Worm (Caenorhabditis elegans) whole organism, L3 larva: ENCODE measurements around the gene B0244.17.

Experiments used
- R02D3.7 ChIP-seq: fragments of 150-350 bp; optimal IDR thresholded peaks from 2 replicates; lab custom pipeline; 2014; ENCODE audit warnings: missing biosample characterization, missing genetic modification characterization
- ama-1 ChIP-seq: fragments of 150-350 bp; optimal IDR thresholded peaks from 2 replicates; lab custom pipeline; 2018
- ceh-16 ChIP-seq: sonication (generic microtip); optimal IDR thresholded peaks from 2 replicates; lab custom pipeline; 2017; ENCODE audit warnings: missing biosample characterization, missing genetic modification characterization
- ceh-28 ChIP-seq: fragments of 150-350 bp; optimal IDR thresholded peaks from 2 replicates; lab custom pipeline; 2014; ENCODE audit warnings: missing biosample characterization, missing genetic modification reagents, missing genetic modification characterization
- ceh-82 ChIP-seq: fragments of 150-350 bp; optimal IDR thresholded peaks from 2 replicates; lab custom pipeline; 2014; ENCODE audit warnings: missing biosample characterization, missing genetic modification characterization
- ceh-9 ChIP-seq: sonication (generic microtip); optimal IDR thresholded peaks from 2 replicates; lab custom pipeline; 2018; ENCODE audit warnings: missing biosample characterization, missing genetic modification characterization
- daf-12 ChIP-seq: fragments of 150-350 bp; optimal IDR thresholded peaks from 2 replicates; lab custom pipeline; 2014; ENCODE audit warnings: missing biosample characterization, missing genetic modification reagents, missing genetic modification characterization
- egl-27 ChIP-seq: sonication (generic microtip); optimal IDR thresholded peaks from 4 replicates; lab custom pipeline; 2017; ENCODE audit warnings: missing biosample characterization, missing genetic modification reagents, missing genetic modification characterization
- egl-5 ChIP-seq: fragments of 150-350 bp; optimal IDR thresholded peaks from 2 replicates; lab custom pipeline; 2017; ENCODE audit warnings: missing biosample characterization, missing genetic modification reagents, missing genetic modification characterization, inconsistent platforms
- elt-1 ChIP-seq: fragments of 150-350 bp; optimal IDR thresholded peaks from 2 replicates; lab custom pipeline; 2014; ENCODE audit warnings: missing biosample characterization, missing genetic modification characterization
- elt-2 ChIP-seq: sonication (generic microtip); optimal IDR thresholded peaks from 2 replicates; lab custom pipeline; 2016; ENCODE audit warnings: missing genetic modification reagents, mild to moderate bottlenecking, missing genetic modification characterization, missing compliant biosample characterization
- elt-3 ChIP-seq, 3 experiments: fragments of 150-350 bp in 1 of 3; sonication (generic microtip) in 2 of 3; optimal IDR thresholded peaks; 2 replicates in 2 of 3; 4 replicates in 1 of 3; lab custom pipeline; 2014 to 2017; ENCODE audit warnings: missing biosample characterization in 3 of 3, missing genetic modification characterization in 3 of 3
- eor-1 ChIP-seq, 2 experiments: fragments of 150-350 bp; optimal IDR thresholded peaks; 2 replicates each; lab custom pipeline; 2014 to 2018; ENCODE audit warnings: missing biosample characterization in 2 of 2, missing genetic modification characterization in 2 of 2
- fkh-2 ChIP-seq: fragments of 150-350 bp; optimal IDR thresholded peaks from 2 replicates; lab custom pipeline; 2014; ENCODE audit warnings: missing biosample characterization, missing genetic modification reagents, missing genetic modification characterization
- fos-1 ChIP-seq: fragments of 150-350 bp; optimal IDR thresholded peaks from 2 replicates; lab custom pipeline; 2014; ENCODE audit warnings: missing biosample characterization, missing genetic modification characterization
- hmg-11 ChIP-seq: sonication (generic microtip); optimal IDR thresholded peaks from 2 replicates; lab custom pipeline; 2016; ENCODE audit warnings: missing genetic modification characterization, missing compliant biosample characterization
- jun-1 ChIP-seq: fragments of 150-350 bp; optimal IDR thresholded peaks from 2 replicates; lab custom pipeline; 2014; ENCODE audit warnings: missing biosample characterization, missing genetic modification reagents, missing genetic modification characterization
- lin-15B ChIP-seq: fragments of 150-350 bp; optimal IDR thresholded peaks from 2 replicates; lab custom pipeline; 2014; ENCODE audit warnings: missing biosample characterization, missing genetic modification characterization
- lin-39 ChIP-seq: fragments of 150-350 bp; optimal IDR thresholded peaks from 2 replicates; lab custom pipeline; 2018; ENCODE audit warnings: missing biosample characterization, missing genetic modification reagents, missing genetic modification characterization
- lsy-12 ChIP-seq: sonication (generic microtip); optimal IDR thresholded peaks from 2 replicates; lab custom pipeline; 2016; ENCODE audit warnings: mild to moderate bottlenecking, missing genetic modification characterization, missing compliant biosample characterization
- mdl-1 ChIP-seq: fragments of 150-350 bp; optimal IDR thresholded peaks from 2 replicates; lab custom pipeline; 2014; ENCODE audit warnings: missing biosample characterization, missing genetic modification characterization
- nfya-1 ChIP-seq: sonication (generic microtip); optimal IDR thresholded peaks from 2 replicates; lab custom pipeline; 2017; ENCODE audit warnings: missing genetic modification characterization, mild to moderate bottlenecking, missing compliant biosample characterization, antibody characterized with exemption, moderate library complexity; ENCODE audit not compliant: insufficient read depth
- nhr-12 ChIP-seq: fragments of 150-350 bp; optimal IDR thresholded peaks from 2 replicates; lab custom pipeline; 2014; ENCODE audit warnings: missing biosample characterization, missing genetic modification characterization
- nhr-23 ChIP-seq: fragments of 150-350 bp; optimal IDR thresholded peaks from 2 replicates; lab custom pipeline; 2014; ENCODE audit warnings: missing biosample characterization, missing genetic modification reagents, missing genetic modification characterization
- nhr-237 ChIP-seq: fragments of 150-350 bp; optimal IDR thresholded peaks from 2 replicates; lab custom pipeline; 2014; ENCODE audit warnings: missing biosample characterization, missing genetic modification characterization
- nhr-25 ChIP-seq: sonication (generic microtip); optimal IDR thresholded peaks from 2 replicates; lab custom pipeline; 2017; ENCODE audit warnings: missing biosample characterization, missing genetic modification characterization
- nhr-43 ChIP-seq: sonication (generic microtip); optimal IDR thresholded peaks from 2 replicates; lab custom pipeline; 2016; ENCODE audit warnings: mild to moderate bottlenecking, missing genetic modification characterization, missing compliant biosample characterization; ENCODE audit not compliant: poor library complexity, severe bottlenecking
- nhr-76 ChIP-seq: fragments of 150-350 bp; sonication (generic microtip); optimal IDR thresholded peaks from 5 replicates; lab custom pipeline; 2014; ENCODE audit warnings: missing biosample characterization, missing genetic modification characterization
- nhr-77 ChIP-seq: fragments of 150-350 bp; optimal IDR thresholded peaks from 2 replicates; lab custom pipeline; 2014; ENCODE audit warnings: missing biosample characterization, missing genetic modification characterization
- pha-4 ChIP-seq: fragments of 150-350 bp; optimal IDR thresholded peaks from 2 replicates; lab custom pipeline; 2014; ENCODE audit warnings: missing biosample characterization, missing genetic modification reagents, missing genetic modification characterization
- pqm-1 ChIP-seq: fragments of 150-350 bp; optimal IDR thresholded peaks from 2 replicates; lab custom pipeline; 2017; ENCODE audit warnings: missing biosample characterization, missing genetic modification characterization, inconsistent platforms
- skn-1 ChIP-seq: fragments of 150-350 bp; optimal IDR thresholded peaks from 2 replicates; lab custom pipeline; 2014; ENCODE audit warnings: missing biosample characterization, missing genetic modification characterization
- snpc-4 ChIP-seq: fragments of 150-350 bp; optimal IDR thresholded peaks from 2 replicates; lab custom pipeline; 2014; ENCODE audit warnings: missing biosample characterization, missing genetic modification characterization
- unc-39 ChIP-seq: sonication (generic microtip); optimal IDR thresholded peaks from 4 replicates; lab custom pipeline; 2017; ENCODE audit warnings: missing biosample characterization, missing genetic modification characterization
- unc-62 ChIP-seq: fragments of 150-350 bp; sonication (generic microtip); optimal IDR thresholded peaks from 4 replicates; lab custom pipeline; 2014; ENCODE audit warnings: missing biosample characterization, missing genetic modification reagents, missing genetic modification characterization
- zag-1 ChIP-seq: fragments of 150-350 bp; optimal IDR thresholded peaks from 2 replicates; lab custom pipeline; 2014; ENCODE audit warnings: missing biosample characterization, missing genetic modification characterization
- ztf-11 ChIP-seq: fragments of 150-350 bp; optimal IDR thresholded peaks from 2 replicates; lab custom pipeline; 2014; ENCODE audit warnings: missing biosample characterization, missing genetic modification characterization
- ztf-4 ChIP-seq: fragments of 150-350 bp; optimal IDR thresholded peaks from 2 replicates; lab custom pipeline; 2014; ENCODE audit warnings: missing biosample characterization, missing genetic modification characterization

B0244.17 gene

DNA sequence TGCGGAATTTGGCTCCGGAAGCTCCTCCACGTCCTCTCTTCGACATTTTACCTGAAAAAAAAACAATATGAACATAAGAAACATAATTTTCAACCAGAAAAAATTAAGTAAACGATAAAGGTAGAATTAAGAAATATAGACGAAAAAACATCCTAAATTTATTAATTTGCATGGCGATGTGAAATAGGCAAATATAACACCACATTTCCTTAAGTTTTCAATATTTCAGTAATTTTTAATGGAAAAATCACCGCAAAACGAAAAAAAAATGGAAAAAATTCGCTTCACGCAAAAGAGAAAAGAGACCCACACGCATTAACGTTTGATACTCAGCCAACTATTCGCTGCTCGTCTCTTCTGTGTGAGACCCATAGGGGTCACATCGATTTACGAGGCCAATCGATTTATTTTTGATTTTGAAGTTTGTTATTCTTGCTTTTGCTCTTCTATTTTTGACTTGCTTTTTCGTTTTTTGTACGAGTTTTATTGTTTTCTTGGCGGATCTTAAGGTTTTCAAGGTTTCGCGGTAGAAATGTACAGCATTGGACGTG is 26.9 kb upstream of the B0244.17 start, which contains the start of gene rpl-23 (continued):
- no peak for TF ChIP-seq mdl-1
- TF ChIP-seq pha-4 (tag; lab: Kevin White, UChicago) = peak; percentile 99
- TF ChIP-seq egl-5 (tag; lab: Kevin White, UChicago) = peak; percentile 97
- peak; percentile 55 for TF ChIP-seq elt-2 (tag; lab: Kevin White, UChicago)
- peak; percentile 7 for TF ChIP-seq zag-1
- TF ChIP-seq ztf-11 (tag; lab: Kevin White, UChicago) = no peak
- peak; percentile 23 for TF ChIP-seq egl-27 (tag; lab: Kevin White, UChicago)
- no peak for TF ChIP-seq ztf-4 (tag; lab: Kevin White, UChicago)
- TF ChIP-seq nhr-77 (tag; lab: Kevin White, UChicago) = peak; percentile 32
- TF ChIP-seq, all 47 proteins: peak for 29

DNA sequence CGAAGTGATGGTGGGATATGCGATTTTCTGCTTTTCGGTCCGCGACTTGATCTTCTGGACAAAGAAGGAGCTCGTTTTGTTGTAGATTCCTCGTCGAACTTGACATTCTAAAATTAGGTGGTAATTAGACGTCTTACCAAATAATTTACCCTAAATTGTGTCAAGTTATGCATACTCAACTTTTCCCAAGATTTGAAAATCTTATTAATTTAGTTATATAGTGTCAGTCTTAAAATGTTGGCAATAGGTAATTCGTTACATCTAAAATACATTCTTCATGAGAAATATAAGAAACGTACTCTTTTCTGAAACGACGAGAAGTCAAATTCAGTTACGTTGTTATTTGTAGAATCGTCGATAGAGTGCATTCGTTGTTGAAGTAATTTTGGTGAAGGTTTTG is 25.5 kb upstream of the B0244.17 start:
- no peak for TF ChIP-seq nhr-23 (tag; lab: Kevin White, UChicago)
- TF ChIP-seq ama-1 (lab: Kevin White, UChicago) = peak; percentile 19

- TF ChIP-seq fkh-2 (tag; lab: Kevin White, UChicago) = no peak
- peak; percentile 69 for TF ChIP-seq lin-39 (tag; lab: Kevin White, UChicago)
These were observed 25.0 kb upstream of the B0244.17 start for ce11 chrIII:5708024-5708423.

DNA sequence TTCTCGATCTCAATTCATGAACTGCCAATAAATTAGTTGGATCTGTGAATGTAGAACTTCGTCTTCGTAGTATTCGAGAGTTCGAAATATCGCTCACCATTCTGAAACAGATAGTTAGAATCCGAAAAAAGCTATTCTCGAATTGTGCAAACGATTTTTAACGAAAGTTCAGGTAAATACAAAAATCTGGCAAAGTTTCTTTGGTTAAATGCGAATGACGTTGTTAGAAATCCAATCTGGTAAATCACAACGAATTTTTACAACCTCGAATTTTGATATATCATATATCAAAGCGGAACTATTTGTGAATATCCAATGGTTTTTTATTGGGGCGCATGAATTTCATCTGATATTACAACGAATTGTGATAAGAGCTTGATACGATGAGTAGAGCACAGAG is 23.8 kb upstream of the B0244.17 start, which contains the start of gene hpo-28:
hpo-28 (minus strand) TSS at position 101 of the 400 bp plus-strand sequence.
- TF ChIP-seq elt-2 (tag; lab: Kevin White, UChicago) = peak; percentile 28
- TF ChIP-seq egl-27 (tag; lab: Kevin White, UChicago) = no peak
- TF ChIP-seq fkh-2 (tag; lab: Kevin White, UChicago) = no peak

ce11 chrIII:5710045-5710444 is 23.0 kb upstream of the B0244.17 start, which contains the start of gene B0336.12:
Gene B0336.12 (minus strand): TSS chrIII:5710145.
- TF ChIP-seq hmg-11 (tag; lab: Kevin White, UChicago) (no peak), elt-3 (tag; optimal IDR thresholded peaks at IDR 0.05; lab: Kevin White, UChicago) (no peak), nhr-237 (tag; lab: Kevin White, UChicago) (no peak), ztf-4 (tag; lab: Kevin White, UChicago) (no peak), nhr-76 (tag; lab: Kevin White, UChicago) (no peak), daf-12 (tag; lab: Kevin White, UChicago) (no peak), elt-1 (tag; lab: Kevin White, UChicago) (no peak), R02D3.7 (tag; lab: Kevin White, UChicago) (no peak), nhr-12 (tag; lab: Kevin White, UChicago) (no peak), egl-27 (tag; lab: Kevin White, UChicago) (no peak), eor-1 (tag; optimal IDR thresholded peaks at IDR 0.05; lab: Kevin White, UChicago) (no peak), ceh-9 (tag; lab: Kevin White, UChicago) (no peak), jun-1 (tag; lab: Kevin White, UChicago) (no peak), ceh-16 (tag; lab: Kevin White, UChicago) (no peak)

ce11 chrIII:5710676-5711075 is 22.3 kb upstream of the B0244.17 start:
- peak; percentile 55 for TF ChIP-seq lin-15B (tag; lab: Kevin White, UChicago)
- peak; percentile 81 for TF ChIP-seq nhr-43 (tag; lab: Kevin White, UChicago)
- TF ChIP-seq egl-5 (tag; lab: Kevin White, UChicago) = no peak
- TF ChIP-seq ceh-82 (tag; lab: Kevin White, UChicago) = no peak
- no peak for TF ChIP-seq fos-1 (tag; lab: Kevin White, UChicago)
- TF ChIP-seq elt-2 (tag; lab: Kevin White, UChicago) = peak; percentile 58
- peak; percentile 66 for TF ChIP-seq nhr-25 (tag; lab: Kevin White, UChicago)
- TF ChIP-seq lin-39 (tag; lab: Kevin White, UChicago) = peak; percentile 40
- TF ChIP-seq unc-39 (tag; lab: Kevin White, UChicago) = no peak
- no peak for TF ChIP-seq nhr-77 (tag; lab: Kevin White, UChicago)
- TF ChIP-seq nhr-76 (tag; lab: Kevin White, UChicago) = no peak
- TF ChIP-seq pqm-1 (tag; lab: Kevin White, UChicago) = peak; percentile 49
- TF ChIP-seq elt-1 (tag; lab: Kevin White, UChicago) = no peak
- peak; percentile 5 for TF ChIP-seq hmg-11 (tag; lab: Kevin White, UChicago)
- peak; percentile 40 for TF ChIP-seq unc-62 (GFP tag; lab: Kevin White, UChicago)
- peak; percentile 86 for TF ChIP-seq nhr-23 (tag; lab: Kevin White, UChicago)
- TF ChIP-seq nfya-1 = peak; percentile 95
- TF ChIP-seq lsy-12 (tag; lab: Kevin White, UChicago) = peak; percentile 63
- no peak for TF ChIP-seq snpc-4
- TF ChIP-seq skn-1 = peak; percentile 18
- TF ChIP-seq ceh-28 (tag; lab: Kevin White, UChicago) = peak; percentile 28
- TF ChIP-seq ama-1 (lab: Kevin White, UChicago) = peak; percentile 45
